6 worm cellular contexts compared by ENCODE assay signal in genomic region chrX:4795329-4795728, ce11.
TF ChIP-seq lines count a peak whose summit lies in the region.

No protein-coding gene starts in this region.

TF ChIP-seq in whole organism, L1 larva, 84 proteins besides CTCF, POLR2A, EP300 and RAD21 (continues in another document):
- TF ChIP-seq mdl-1 (tag; optimal IDR thresholded peaks at IDR 0.05; lab: Kevin White, UChicago) (peak in 1 of 2 experiments; percentile 30), nhr-20 (tag; optimal IDR thresholded peaks at IDR 0.05; lab: Kevin White, UChicago) (peak; percentile 33), ceh-8 (GFP tag; optimal IDR thresholded peaks at IDR 0.05; lab: Kevin White, UChicago) (no peak), C34B4.2 (tag; optimal IDR thresholded peaks at IDR 0.05; lab: Kevin White, UChicago) (no peak), sup-37 (GFP tag; optimal IDR thresholded peaks at IDR 0.05; lab: Kevin White, UChicago) (no peak), efl-1 (optimal IDR thresholded peaks at IDR 0.05; lab: Kevin White, UChicago) (no peak), efl-1 (GFP tag; optimal IDR thresholded peaks at IDR 0.05 in 1 of 2; lab: Kevin White, UChicago) (peak in 1 of 2 experiments; percentile 69), dsc-1 (tag; optimal IDR thresholded peaks at IDR 0.05; lab: Kevin White, UChicago) (no peak), nhr-77 (tag; optimal IDR thresholded peaks at IDR 0.05; lab: Kevin White, UChicago) (no peak), swsn-7 (tag; optimal IDR thresholded peaks at IDR 0.05; lab: Kevin White, UChicago) (no peak), unc-30 (tag; optimal IDR thresholded peaks at IDR 0.05; lab: Kevin White, UChicago) (no peak), zip-4 (GFP tag; optimal IDR thresholded peaks at IDR 0.05; lab: Kevin White, UChicago) (no peak), C16A3.4 (tag; optimal IDR thresholded peaks at IDR 0.05; lab: Kevin White, UChicago) (no peak), F16B12.6 (tag; optimal IDR thresholded peaks at IDR 0.05; lab: Kevin White, UChicago) (no peak), nhr-90 (tag; optimal IDR thresholded peaks at IDR 0.05; lab: Kevin White, UChicago; ENCODE audit: poor library complexity) (peak; percentile 41)

TF ChIP-seq in whole organism, L2 larva, 48 proteins besides CTCF, POLR2A, EP300 and RAD21 (continues in another document):
- TF ChIP-seq lin-13 (GFP tag; optimal IDR thresholded peaks at IDR 0.05; lab: Kevin White, UChicago) = no peak
- TF ChIP-seq fos-1 (tag; optimal IDR thresholded peaks at IDR 0.05; lab: Kevin White, UChicago) = peak; percentile 74
- TF ChIP-seq nhr-12 (tag; optimal IDR thresholded peaks at IDR 0.05; lab: Kevin White, UChicago) = no peak
- no peak for TF ChIP-seq nhr-237 (tag; optimal IDR thresholded peaks at IDR 0.05; lab: Kevin White, UChicago)
- TF ChIP-seq elt-3 (tag; optimal IDR thresholded peaks at IDR 0.05; lab: Kevin White, UChicago) = no peak
- TF ChIP-seq skn-1 (tag; optimal IDR thresholded peaks at IDR 0.05; lab: Kevin White, UChicago) = no peak
- TF ChIP-seq lin-39 (tag; optimal IDR thresholded peaks at IDR 0.05; lab: Kevin White, UChicago) = no peak
- peak; percentile 64 for TF ChIP-seq F13H6.1 (tag; optimal IDR thresholded peaks at IDR 0.05; lab: Kevin White, UChicago)
- no peak for TF ChIP-seq R02D3.7 (tag; optimal IDR thresholded peaks at IDR 0.05; lab: Kevin White, UChicago)
- no peak for TF ChIP-seq lin-11 (tag; optimal IDR thresholded peaks at IDR 0.05; lab: Kevin White, UChicago)
- TF ChIP-seq sma-3 (GFP tag; optimal IDR thresholded peaks at IDR 0.05; lab: Kevin White, UChicago) = peak; percentile 10
- no peak for TF ChIP-seq elt-1 (tag; optimal IDR thresholded peaks at IDR 0.05; lab: Kevin White, UChicago)
- TF ChIP-seq crh-2 (tag; optimal IDR thresholded peaks at IDR 0.05; lab: Kevin White, UChicago) = peak; percentile 73
- TF ChIP-seq mdl-1 (tag; optimal IDR thresholded peaks at IDR 0.05; lab: Kevin White, UChicago) = no peak
- TF ChIP-seq ZK546.5 (tag; optimal IDR thresholded peaks at IDR 0.05; lab: Kevin White, UChicago) = no peak
- TF ChIP-seq blmp-1 (tag; optimal IDR thresholded peaks at IDR 0.05; lab: Kevin White, UChicago; ENCODE audit: insufficient read depth) = peak; percentile 98

TF ChIP-seq in whole organism, L3 larva, 47 proteins besides CTCF, POLR2A, EP300 and RAD21:
- TF ChIP-seq nfya-1 (tag; optimal IDR thresholded peaks at IDR 0.05; lab: Kevin White, UChicago; ENCODE audit: insufficient read depth) (peak; percentile 3), hmg-11 (tag; optimal IDR thresholded peaks at IDR 0.05; lab: Kevin White, UChicago) (no peak), nhr-12 (tag; optimal IDR thresholded peaks at IDR 0.05; lab: Kevin White, UChicago) (no peak), pha-4 (tag; optimal IDR thresholded peaks at IDR 0.05; lab: Kevin White, UChicago) (peak; percentile 72), fkh-10 (GFP tag; optimal IDR thresholded peaks at IDR 0.05; lab: Kevin White, UChicago) (no peak), nhr-43 (tag; optimal IDR thresholded peaks at IDR 0.05; lab: Kevin White, UChicago; ENCODE audit: poor library complexity, severe bottlenecking) (peak; percentile 66), ztf-4 (tag; optimal IDR thresholded peaks at IDR 0.05; lab: Kevin White, UChicago) (no peak), pqm-1 (tag; optimal IDR thresholded peaks at IDR 0.05; lab: Kevin White, UChicago) (peak; percentile 95), nhr-25 (tag; optimal IDR thresholded peaks at IDR 0.05; lab: Kevin White, UChicago) (peak; percentile 26), jun-1 (tag; optimal IDR thresholded peaks at IDR 0.05; lab: Kevin White, UChicago) (peak; percentile 79), snpc-4 (tag; optimal IDR thresholded peaks at IDR 0.05; lab: Kevin White, UChicago) (no peak), elt-2 (tag; optimal IDR thresholded peaks at IDR 0.05; lab: Kevin White, UChicago) (peak; percentile 98), nhr-237 (tag; optimal IDR thresholded peaks at IDR 0.05; lab: Kevin White, UChicago) (no peak), lsy-12 (tag; optimal IDR thresholded peaks at IDR 0.05; lab: Kevin White, UChicago) (peak; percentile 18)

TF ChIP-seq in whole organism, L4 larva, 104 proteins besides CTCF, POLR2A, EP300 and RAD21 (continues in another document):
- TF ChIP-seq Y5F2A.4 (GFP tag; optimal IDR thresholded peaks at IDR 0.05; lab: Kevin White, UChicago) (no peak), tra-1 (GFP tag; IDR thresholded peaks at IDR 0.05; lab: Robert Waterston, UW) (peak; percentile 93), hif-1 (tag; optimal IDR thresholded peaks at IDR 0.05; lab: Kevin White, UChicago) (peak in 1 of 2 experiments; percentile 63), mxl-3 (GFP tag; optimal IDR thresholded peaks at IDR 0.05; lab: Kevin White, UChicago) (peak; percentile 8), fos-1 (tag; optimal IDR thresholded peaks at IDR 0.05; lab: Kevin White, UChicago) (no peak), nhr-76 (tag; optimal IDR thresholded peaks at IDR 0.05; lab: Kevin White, UChicago) (no peak), daf-12 (tag; optimal IDR thresholded peaks at IDR 0.05; lab: Kevin White, UChicago) (no peak), Y105C5A.15 (GFP tag; IDR thresholded peaks at IDR 0.05; lab: Robert Waterston, UW) (no peak), php-3 (GFP tag; IDR thresholded peaks at IDR 0.05; lab: Robert Waterston, UW) (peak; percentile 94), nhr-11 (tag; optimal IDR thresholded peaks at IDR 0.05; lab: Kevin White, UChicago) (peak; percentile 4), dve-1 (tag; optimal IDR thresholded peaks at IDR 0.05; lab: Kevin White, UChicago; ENCODE audit: insufficient read depth) (peak; percentile 85), Y75B8A.6 (GFP tag; IDR thresholded peaks at IDR 0.05; lab: Robert Waterston, UW) (no peak), nhr-48 (tag; optimal IDR thresholded peaks at IDR 0.05; lab: Kevin White, UChicago) (peak; percentile 54), skn-1 (tag; optimal IDR thresholded peaks at IDR 0.05; lab: Kevin White, UChicago) (no peak), spr-3 (GFP tag; optimal IDR thresholded peaks at IDR 0.05; lab: Kevin White, UChicago) (no peak), dmd-6 (GFP tag; IDR thresholded peaks at IDR 0.05; lab: Robert Waterston, UW) (peak; percentile 93), nhr-10 (tag; optimal IDR thresholded peaks at IDR 0.05; lab: Kevin White, UChicago) (peak; percentile 4), lin-1 (GFP tag; IDR thresholded peaks at IDR 0.05; lab: Robert Waterston, UW) (peak; percentile 69)

TF ChIP-seq in whole organism, late embryonic, 69 proteins besides CTCF, POLR2A, EP300 and RAD21:
- TF ChIP-seq hlh-30 (tag; optimal IDR thresholded peaks at IDR 0.05; lab: Kevin White, UChicago; ENCODE audit: insufficient read depth) = peak; percentile 26
- no peak for TF ChIP-seq dve-1 (tag; optimal IDR thresholded peaks at IDR 0.05; lab: Kevin White, UChicago)
- no peak for TF ChIP-seq ceh-14 (tag; optimal IDR thresholded peaks at IDR 0.05; lab: Kevin White, UChicago)
- no peak for TF ChIP-seq fkh-6 (tag; optimal IDR thresholded peaks at IDR 0.05; lab: Kevin White, UChicago)
TF ChIP-seq in whole organism, late embryonic: peak in this region for 1.

TF ChIP-seq in whole organism, young adult, 124 proteins besides CTCF, POLR2A, EP300 and RAD21:
- TF ChIP-seq cebp-2 (GFP tag; IDR thresholded peaks at IDR 0.05; lab: Robert Waterston, UW) = no peak
- TF ChIP-seq lin-26 (GFP tag; IDR thresholded peaks at IDR 0.05; lab: Robert Waterston, UW) = no peak
- TF ChIP-seq F10E7.11 (tag; optimal IDR thresholded peaks at IDR 0.05; lab: Kevin White, UChicago) = no peak
- peak; percentile 90 for TF ChIP-seq nhr-80 (tag; optimal IDR thresholded peaks at IDR 0.05; lab: Kevin White, UChicago)
- TF ChIP-seq nfya-2 (GFP tag; IDR thresholded peaks at IDR 0.05; lab: Robert Waterston, UW) = no peak
- TF ChIP-seq unc-62 (GFP tag; optimal IDR thresholded peaks at IDR 0.05; lab: Kevin White, UChicago) = peak; percentile 37
- TF ChIP-seq F52B5.7 (tag; optimal IDR thresholded peaks at IDR 0.05; lab: Kevin White, UChicago) = no peak
- no peak for TF ChIP-seq D2030.7 (GFP tag; IDR thresholded peaks at IDR 0.05; lab: Robert Waterston, UW)
- no peak for TF ChIP-seq nhr-27 (tag; optimal IDR thresholded peaks at IDR 0.05; lab: Kevin White, UChicago)
- TF ChIP-seq lin-40 (tag; optimal IDR thresholded peaks at IDR 0.05; lab: Kevin White, UChicago) = peak; percentile 36
- no peak for TF ChIP-seq hmg-20 (GFP tag; IDR thresholded peaks at IDR 0.05; lab: Robert Waterston, UW)
- TF ChIP-seq tbx-9 (tag; optimal IDR thresholded peaks at IDR 0.05; lab: Kevin White, UChicago; ENCODE audit: borderline replicate concordance) = no peak
- no peak for TF ChIP-seq lin-54 (GFP tag; optimal IDR thresholded peaks at IDR 0.05; lab: Kevin White, UChicago)
- peak; percentile 18 for TF ChIP-seq pha-4 (tag; optimal IDR thresholded peaks at IDR 0.05; lab: Kevin White, UChicago)
- TF ChIP-seq akir-1 (GFP tag; optimal IDR thresholded peaks at IDR 0.05; lab: Kevin White, UChicago) = no peak
- TF ChIP-seq tlf-1 (GFP tag; optimal IDR thresholded peaks at IDR 0.05; lab: Kevin White, UChicago) = peak; percentile 51
- no peak for TF ChIP-seq lsl-1 (GFP tag; optimal IDR thresholded peaks at IDR 0.05; lab: Kevin White, UChicago)
- TF ChIP-seq Y53G8AR.9 (GFP tag; conservative IDR thresholded peaks at IDR 0.05; lab: Robert Waterston, UW) = no peak
- no peak for TF ChIP-seq T26A5.8 (tag; optimal IDR thresholded peaks at IDR 0.05; lab: Kevin White, UChicago)
- no peak for TF ChIP-seq mes-4 (tag; optimal IDR thresholded peaks at IDR 0.05; lab: Kevin White, UChicago)
- TF ChIP-seq ets-4 (GFP tag; optimal IDR thresholded peaks at IDR 0.05; lab: Kevin White, UChicago) = peak; percentile 53
- TF ChIP-seq egrh-3 (GFP tag; IDR thresholded peaks at IDR 0.05; lab: Robert Waterston, UW) = no peak
